Fruit fly (Drosophila melanogaster): ENCODE data around the gene Ack.
A peak's percentile ranks its signal among the peaks of the same experiment; 100 is the strongest.

Gene Ack

dm6 chr3L:4122185-4122767 lies 14.3 kb downstream of the Ack start, which contains the start of gene Chd64 (continued):
- peak; percentile 80 for TF ChIP-seq CG13287 (GFP tag; IDR thresholded peaks at IDR 0.05; ENCODE audit: partially characterized antibody)
- no peak for TF ChIP-seq CG2116 (GFP tag; optimal IDR thresholded peaks at IDR 0.05)
- no peak for TF ChIP-seq CG8359 (GFP tag; optimal IDR thresholded peaks at IDR 0.05; ENCODE audit: borderline replicate concordance)
- TF ChIP-seq Hmr (GFP tag; optimal IDR thresholded peaks at IDR 0.05), result peak; percentile 76
- peak; percentile 91 for TF ChIP-seq CG9437 (GFP tag; optimal IDR thresholded peaks at IDR 0.05)
- TF ChIP-seq CG12744 (GFP tag; optimal IDR thresholded peaks at IDR 0.05), result peak; percentile 46
- TF ChIP-seq lmd (GFP tag; IDR thresholded peaks at IDR 0.05), result no peak
- no peak for TF ChIP-seq H15 (GFP tag; IDR thresholded peaks at IDR 0.05)
- 0 out of 2 replicates have a peak, but pooled peaks have one; percentile 51 for TF ChIP-seq unc-4 (GFP tag; IDR thresholded peaks at IDR 0.05; ENCODE audit: partially characterized antibody)
- TF ChIP-seq CG10274 (GFP tag; optimal IDR thresholded peaks at IDR 0.05), result no peak
- TF ChIP-seq CG4617 (GFP tag; optimal IDR thresholded peaks at IDR 0.05; ENCODE audit: borderline replicate concordance), result no peak
- peak; percentile 50 for TF ChIP-seq CG9932 (GFP tag; IDR thresholded peaks at IDR 0.05)
- TF ChIP-seq nerfin-1 (tag; optimal IDR thresholded peaks at IDR 0.05), result no peak
- TF ChIP-seq luna (GFP tag; optimal IDR thresholded peaks at IDR 0.05), result no peak
- peak; percentile 55; the same call in 1 of the 3 replicates for TF ChIP-seq sr (GFP tag; IDR thresholded peaks at IDR 0.05)
- no peak for TF ChIP-seq disco-r (GFP tag; optimal IDR thresholded peaks at IDR 0.05)
- no peak for TF ChIP-seq CG31224 (GFP tag; IDR thresholded peaks at IDR 0.05)
- peak; percentile 89 for TF ChIP-seq BtbVII (GFP tag; optimal IDR thresholded peaks at IDR 0.05)
- TF ChIP-seq H2.0 (GFP tag; IDR thresholded peaks at IDR 0.05), result no peak
- no peak for TF ChIP-seq ham (GFP tag; IDR thresholded peaks at IDR 0.05)
- no peak for TF ChIP-seq Dll (GFP tag; IDR thresholded peaks at IDR 0.05; ENCODE audit: partially characterized antibody)
- no peak for TF ChIP-seq Gug (GFP tag; IDR thresholded peaks at IDR 0.05)
- no peak for TF ChIP-seq Hey (tag; optimal IDR thresholded peaks at IDR 0.05)
- TF ChIP-seq CG31388 (GFP tag; optimal IDR thresholded peaks at IDR 0.05), result no peak
- TF ChIP-seq CG14441 (GFP tag; IDR thresholded peaks at IDR 0.05), result no peak
- no peak for TF ChIP-seq CkIIα-i1 (GFP tag; IDR thresholded peaks at IDR 0.05)
- peak; percentile 48 for TF ChIP-seq Nf-YC (tag; optimal IDR thresholded peaks at IDR 0.05)
- no peak for TF ChIP-seq CG13775 (GFP tag; optimal IDR thresholded peaks at IDR 0.05)
- TF ChIP-seq CG11560 (tag; IDR thresholded peaks at IDR 0.05), result no peak
- TF ChIP-seq wek (GFP tag; optimal IDR thresholded peaks at IDR 0.05), result no peak
- no peak for TF ChIP-seq CG3838 (GFP tag; optimal IDR thresholded peaks at IDR 0.05)
- peak; percentile 52 for TF ChIP-seq CG17385 (GFP tag; optimal IDR thresholded peaks at IDR 0.05)
- peak; percentile 36 for TF ChIP-seq CrebB (tag; optimal IDR thresholded peaks at IDR 0.05)
- TF ChIP-seq CG15514 (GFP tag; optimal IDR thresholded peaks at IDR 0.05), result peak; percentile 74
- TF ChIP-seq CG6683 (GFP tag; optimal IDR thresholded peaks at IDR 0.05), result no peak
- TF ChIP-seq CG12155 (GFP tag; optimal IDR thresholded peaks at IDR 0.05), result peak; percentile 25
- peak; percentile 52; the same call in 1 of the 2 replicates for TF ChIP-seq CG4360 (GFP tag; IDR thresholded peaks at IDR 0.05)
- TF ChIP-seq Dfd (GFP tag; optimal IDR thresholded peaks at IDR 0.05), result no peak
- TF ChIP-seq CG3407 (GFP tag; optimal IDR thresholded peaks at IDR 0.05), result no peak
- TF ChIP-seq MBD-R2 (GFP tag; IDR thresholded peaks at IDR 0.05), result peak; percentile 36; the same call in 1 of the 2 replicates
- no peak for TF ChIP-seq pnt (GFP tag; optimal IDR thresholded peaks at IDR 0.05)
- peak; percentile 84 for TF ChIP-seq lab (GFP tag; optimal IDR thresholded peaks at IDR 0.05)
- TF ChIP-seq Hsf (GFP tag; optimal IDR thresholded peaks at IDR 0.05), result peak; percentile 23
- no peak for TF ChIP-seq pita (GFP tag; optimal IDR thresholded peaks at IDR 0.05)
- peak; percentile 19 for TF ChIP-seq CG11723 (GFP tag; optimal IDR thresholded peaks at IDR 0.05)
- peak; percentile 13 for TF ChIP-seq MTF-1 (GFP tag; optimal IDR thresholded peaks at IDR 0.05; ENCODE audit: borderline replicate concordance)
- peak in 1 of 3 experiments; percentile 4 for TF ChIP-seq Stat92E (GFP tag; optimal IDR thresholded peaks at IDR 0.05)
- TF ChIP-seq CTCF (GFP tag; optimal IDR thresholded peaks at IDR 0.05), result no peak
- no peak for TF ChIP-seq Sin3A (optimal IDR thresholded peaks at IDR 0.05)
- TF ChIP-seq Rfx (GFP tag; IDR thresholded peaks at IDR 0.05), result peak; percentile 58

All from whole organism, embryonic.